Comparison of ENCODE assay signal across 2 worm cellular contexts in genomic region chrIV:7428347-7428746, ce11.
TF ChIP-seq lines count a peak whose summit lies in the region.

No protein-coding gene starts in this region.

TF ChIP-seq in whole organism, L1 larva, 84 proteins besides CTCF, POLR2A, EP300 and RAD21:
- TF ChIP-seq ceh-82 (tag; optimal IDR thresholded peaks at IDR 0.05; lab: Kevin White, UChicago) (no peak), snu-23 (GFP tag; optimal IDR thresholded peaks at IDR 0.05; lab: Kevin White, UChicago) (no peak), lin-35 (GFP tag; optimal IDR thresholded peaks at IDR 0.05; lab: Kevin White, UChicago) (no peak), alr-1 (tag; optimal IDR thresholded peaks at IDR 0.05; lab: Kevin White, UChicago; ENCODE audit: borderline replicate concordance) (no peak), unc-130 (tag; optimal IDR thresholded peaks at IDR 0.05; lab: Kevin White, UChicago) (peak; percentile 10), ces-1 (GFP tag; optimal IDR thresholded peaks at IDR 0.05; lab: Kevin White, UChicago) (no peak), mef-2 (tag; optimal IDR thresholded peaks at IDR 0.05; lab: Kevin White, UChicago) (no peak), xbp-1 (tag; optimal IDR thresholded peaks at IDR 0.05; lab: Kevin White, UChicago) (no peak), efl-1 (optimal IDR thresholded peaks at IDR 0.05; lab: Kevin White, UChicago) (no peak), efl-1 (GFP tag; optimal IDR thresholded peaks at IDR 0.05 in 1 of 2; lab: Kevin White, UChicago) (peak in 1 of 2 experiments; percentile 79), dsc-1 (tag; optimal IDR thresholded peaks at IDR 0.05; lab: Kevin White, UChicago) (peak; percentile 1), blmp-1 (tag; optimal IDR thresholded peaks at IDR 0.05; lab: Kevin White, UChicago) (no peak), ceh-90 (tag; optimal IDR thresholded peaks at IDR 0.05; lab: Kevin White, UChicago) (no peak), lsy-2 (tag; optimal IDR thresholded peaks at IDR 0.05; lab: Kevin White, UChicago) (peak; percentile 6 to 33), tbx-2 (tag; optimal IDR thresholded peaks at IDR 0.05; lab: Kevin White, UChicago) (no peak), nhr-28 (tag; optimal IDR thresholded peaks at IDR 0.05; lab: Kevin White, UChicago) (no peak), rnt-1 (tag; optimal IDR thresholded peaks at IDR 0.05; lab: Kevin White, UChicago) (peak; percentile 55), nhr-12 (tag; optimal IDR thresholded peaks at IDR 0.05; lab: Kevin White, UChicago) (no peak), nhr-77 (tag; optimal IDR thresholded peaks at IDR 0.05; lab: Kevin White, UChicago) (no peak), ets-5 (GFP tag; IDR thresholded peaks at IDR 0.05; lab: Robert Waterston, UW) (no peak), efl-3 (GFP tag; optimal IDR thresholded peaks at IDR 0.05; lab: Kevin White, UChicago) (no peak), snpc-4 (tag; optimal IDR thresholded peaks at IDR 0.05; lab: Kevin White, UChicago) (no peak), pax-3 (tag; optimal IDR thresholded peaks at IDR 0.05; lab: Kevin White, UChicago) (no peak), hlh-17 (GFP tag; optimal IDR thresholded peaks at IDR 0.05; lab: Kevin White, UChicago; ENCODE audit: borderline replicate concordance) (no peak), zip-4 (GFP tag; optimal IDR thresholded peaks at IDR 0.05; lab: Kevin White, UChicago) (no peak), lin-15B (tag; optimal IDR thresholded peaks at IDR 0.05; lab: Kevin White, UChicago) (no peak), aly-2 (tag; optimal IDR thresholded peaks at IDR 0.05; lab: Kevin White, UChicago) (no peak), egl-13 (tag; optimal IDR thresholded peaks at IDR 0.05; lab: Kevin White, UChicago) (no peak), nhr-47 (tag; optimal IDR thresholded peaks at IDR 0.05; lab: Kevin White, UChicago) (no peak), isw-1 (GFP tag; IDR thresholded peaks at IDR 0.05; lab: Robert Waterston, UW) (no peak), lin-13 (GFP tag; optimal IDR thresholded peaks at IDR 0.05; lab: Kevin White, UChicago) (no peak), fos-1 (tag; optimal IDR thresholded peaks at IDR 0.05; lab: Kevin White, UChicago) (no peak), swsn-7 (tag; optimal IDR thresholded peaks at IDR 0.05; lab: Kevin White, UChicago) (no peak), unc-62 (GFP tag; optimal IDR thresholded peaks at IDR 0.05; lab: Kevin White, UChicago) (no peak), nhr-71 (tag; optimal IDR thresholded peaks at IDR 0.05; lab: Kevin White, UChicago) (no peak), pqm-1 (tag; optimal IDR thresholded peaks at IDR 0.05; lab: Kevin White, UChicago) (no peak), mep-1 (tag; optimal IDR thresholded peaks at IDR 0.05; lab: Kevin White, UChicago) (no peak)

TF ChIP-seq in whole organism, L2 larva, 48 proteins besides CTCF, POLR2A, EP300 and RAD21:
- TF ChIP-seq lsy-2 (tag; optimal IDR thresholded peaks at IDR 0.05; lab: Kevin White, UChicago) = peak in 1 of 2 experiments; percentile 8
- no peak for TF ChIP-seq nhr-25 (tag; optimal IDR thresholded peaks at IDR 0.05; lab: Kevin White, UChicago)
- TF ChIP-seq Y55F3AM.14 (GFP tag; optimal IDR thresholded peaks at IDR 0.05; lab: Kevin White, UChicago) = no peak
- peak; percentile 19 for TF ChIP-seq nhr-129 (tag; optimal IDR thresholded peaks at IDR 0.05; lab: Kevin White, UChicago)
- TF ChIP-seq nhr-12 (tag; optimal IDR thresholded peaks at IDR 0.05; lab: Kevin White, UChicago) = no peak
- no peak for TF ChIP-seq sma-9 (GFP tag; optimal IDR thresholded peaks at IDR 0.05; lab: Kevin White, UChicago)
- no peak for TF ChIP-seq sma-9 (tag; optimal IDR thresholded peaks at IDR 0.05; lab: Kevin White, UChicago)
- TF ChIP-seq ZK546.5 (tag; optimal IDR thresholded peaks at IDR 0.05; lab: Kevin White, UChicago) = no peak
